Fruit fly (Drosophila melanogaster) whole organism, embryonic: ENCODE results near the gene Tgt.
A peak's percentile ranks its signal among the peaks of the same experiment; 100 is the strongest.

Source experiments
- Abd-B ChIP-seq: fragments of 200-800 bp; sonication (Bioruptor generic); optimal IDR thresholded peaks from 2 replicates; lab custom pipeline; 2018; ENCODE audit warnings: missing biosample characterization, mild to moderate bottlenecking, missing genetic modification characterization, moderate library complexity
- Awh ChIP-seq: fragments of 200-800 bp; sonication (Bioruptor generic); IDR thresholded peaks from 2 replicates; pipeline ENCODE4, ENCODE4 v1.3.6; 2022; ENCODE audit warnings: missing biosample characterization, missing genetic modification characterization
- B-H1 ChIP-seq: fragments of 200-800 bp; sonication (Bioruptor generic); IDR thresholded peaks from 3 replicates; pipeline ENCODE4 v1.3.6; 2022; ENCODE audit warnings: missing biosample characterization, missing genetic modification characterization
- CG10147 ChIP-seq: fragments of 200-800 bp; sonication (Bioruptor generic); optimal IDR thresholded peaks from 2 replicates; lab custom pipeline; 2019; ENCODE audit warnings: missing biosample characterization, mild to moderate bottlenecking, missing genetic modification characterization, moderate library complexity
- CG10366 ChIP-seq: fragments of 200-800 bp; sonication (Bioruptor generic); IDR thresholded peaks from 2 replicates; pipeline ENCODE4 v1.3.6; 2022; ENCODE audit warnings: missing biosample characterization, missing genetic modification characterization
- CG1233 ChIP-seq: fragments of 200-800 bp; sonication (Bioruptor generic); optimal IDR thresholded peaks from 4 replicates; lab custom pipeline; 2018; ENCODE audit warnings: missing biosample characterization, mild to moderate bottlenecking, missing genetic modification characterization
- CG13296 ChIP-seq: fragments of 200-800 bp; sonication (Bioruptor generic); optimal IDR thresholded peaks from 3 replicates; lab custom pipeline; 2018; ENCODE audit warnings: missing biosample characterization, mild to moderate bottlenecking, missing genetic modification characterization
- CG13775 ChIP-seq: fragments of 200-800 bp; sonication (Bioruptor generic); optimal IDR thresholded peaks from 3 replicates; lab custom pipeline; 2017; ENCODE audit warnings: missing biosample characterization, mild to moderate bottlenecking, missing genetic modification characterization
- CG15479 ChIP-seq: fragments of 200-800 bp; sonication (Bioruptor generic); optimal IDR thresholded peaks from 3 replicates; lab custom pipeline; 2019; ENCODE audit warnings: missing biosample characterization, mild to moderate bottlenecking, missing genetic modification characterization, moderate library complexity
- CG1603 ChIP-seq: fragments of 200-800 bp; sonication (Bioruptor generic); optimal IDR thresholded peaks from 2 replicates; lab custom pipeline; 2019; ENCODE audit warnings: missing biosample characterization, mild to moderate bottlenecking, missing genetic modification characterization, moderate library complexity
- CG16815 ChIP-seq: fragments of 200-800 bp; sonication (Bioruptor generic); optimal IDR thresholded peaks from 3 replicates; lab custom pipeline; 2017; ENCODE audit warnings: missing biosample characterization, mild to moderate bottlenecking, missing genetic modification characterization
- CG3163 ChIP-seq: fragments of 200-800 bp; sonication (Bioruptor generic); optimal IDR thresholded peaks from 3 replicates; lab custom pipeline; 2016; ENCODE audit warnings: missing biosample characterization, missing genetic modification characterization
- CG32532 ChIP-seq: fragments of 200-800 bp; sonication (Bioruptor generic); IDR thresholded peaks from 2 replicates; pipeline ENCODE4 v1.3.6; 2022; ENCODE audit warnings: missing biosample characterization, missing genetic modification characterization
- CG5180 ChIP-seq: fragments of 200-800 bp; sonication (Bioruptor generic); optimal IDR thresholded peaks from 3 replicates; lab custom pipeline; 2017; ENCODE audit warnings: missing biosample characterization, missing genetic modification characterization, mild to moderate bottlenecking, moderate library complexity, missing genetic modification reagents
- CG5245 ChIP-seq: fragments of 200-800 bp; sonication (Bioruptor generic); optimal IDR thresholded peaks from 3 replicates; lab custom pipeline; 2016; ENCODE audit warnings: missing biosample characterization, missing genetic modification characterization
- CG8359 ChIP-seq: fragments of 200-800 bp; sonication (Bioruptor generic); optimal IDR thresholded peaks from 2 replicates; lab custom pipeline; 2017; ENCODE audit warnings: missing biosample characterization, mild to moderate bottlenecking, missing genetic modification characterization, borderline replicate concordance
- CG8924 ChIP-seq: fragments of 200-800 bp; optimal IDR thresholded peaks from 3 replicates; lab custom pipeline; 2019; ENCODE audit warnings: missing biosample characterization, mild to moderate bottlenecking, missing genetic modification characterization, moderate library complexity
- CG9727 ChIP-seq: fragments of 200-800 bp; sonication (Bioruptor generic); optimal IDR thresholded peaks from 3 replicates; lab custom pipeline; 2017; ENCODE audit warnings: missing biosample characterization, mild to moderate bottlenecking, missing genetic modification characterization
- Chrac-16 ChIP-seq: fragments of 200-800 bp; sonication (Bioruptor generic); optimal IDR thresholded peaks from 3 replicates; lab custom pipeline; 2016; ENCODE audit warnings: missing biosample characterization, missing genetic modification characterization
- E2f2 ChIP-seq: fragments of 200-800 bp; sonication (Bioruptor generic); IDR thresholded peaks from 2 replicates; pipeline ENCODE4 v1.3.6; 2022; ENCODE audit warnings: missing biosample characterization, missing genetic modification characterization
- Ets97D ChIP-seq: fragments of 200-800 bp; sonication (Bioruptor generic); optimal IDR thresholded peaks from 3 replicates; lab custom pipeline; 2016; ENCODE audit warnings: missing biosample characterization, missing genetic modification characterization
- HHEX ChIP-seq: fragments of 200-800 bp; sonication (Bioruptor generic); optimal IDR thresholded peaks from 3 replicates; lab custom pipeline; 2017; ENCODE audit warnings: missing biosample characterization, mild to moderate bottlenecking, missing genetic modification characterization, missing genetic modification reagents
- HLHmδ ChIP-seq: fragments of 200-800 bp; sonication (Bioruptor generic); optimal IDR thresholded peaks from 2 replicates; lab custom pipeline; 2018; ENCODE audit warnings: missing biosample characterization, mild to moderate bottlenecking, missing genetic modification characterization, moderate library complexity
- Hr3 ChIP-seq: fragments of 200-800 bp; sonication (Bioruptor generic); optimal IDR thresholded peaks from 3 replicates; lab custom pipeline; 2016; ENCODE audit warnings: missing biosample characterization, missing genetic modification characterization
- Kr ChIP-seq: fragments of 200-800 bp; sonication (Bioruptor generic); optimal IDR thresholded peaks from 2 replicates; lab custom pipeline; 2017; ENCODE audit warnings: missing biosample characterization, mild to moderate bottlenecking, missing genetic modification characterization
- NC2α ChIP-seq: fragments of 200-800 bp; sonication (Bioruptor generic); optimal IDR thresholded peaks from 2 replicates; lab custom pipeline; 2016; ENCODE audit warnings: missing biosample characterization, missing genetic modification characterization
- Oaz ChIP-seq: fragments of 200-800 bp; sonication (Bioruptor generic); IDR thresholded peaks from 2 replicates; pipeline ENCODE4 v1.3.6; 2022; ENCODE audit warnings: missing biosample characterization, missing genetic modification characterization
- Opbp ChIP-seq: fragments of 200-800 bp; sonication (Bioruptor generic); IDR thresholded peaks from 3 replicates; pipeline ENCODE4 v1.3.6; 2022; ENCODE audit warnings: missing biosample characterization, missing genetic modification characterization; ENCODE audit not compliant: partially characterized antibody
- PHDP ChIP-seq: fragments of 200-800 bp; sonication (Bioruptor generic); optimal IDR thresholded peaks from 3 replicates; lab custom pipeline; 2018; ENCODE audit warnings: missing biosample characterization, mild to moderate bottlenecking, missing genetic modification characterization, moderate library complexity
- Pdp1 ChIP-seq, 2 experiments: fragments of 200-800 bp; sonication (Bioruptor generic); optimal IDR thresholded peaks; 3 replicates each; lab custom pipeline; 2016; ENCODE audit warnings: missing biosample characterization in 2 of 2, missing genetic modification characterization in 2 of 2, mild to moderate bottlenecking in 1 of 2, moderate library complexity in 1 of 2
- TFAM ChIP-seq: fragments of 200-800 bp; sonication (Bioruptor generic); optimal IDR thresholded peaks from 2 replicates; lab custom pipeline; 2017; ENCODE audit warnings: missing biosample characterization, missing genetic modification characterization, inconsistent platforms
- Vsx1 ChIP-seq: fragments of 200-800 bp; sonication (Bioruptor generic); optimal IDR thresholded peaks from 2 replicates; lab custom pipeline; 2017; ENCODE audit warnings: missing biosample characterization, mild to moderate bottlenecking, missing genetic modification characterization, missing genetic modification reagents
- al ChIP-seq: fragments of 200-800 bp; sonication (Bioruptor generic); IDR thresholded peaks from 2 replicates; pipeline ENCODE4 v1.3.6; 2022; ENCODE audit warnings: missing biosample characterization, missing genetic modification characterization
- az2 ChIP-seq: fragments of 200-800 bp; sonication (Bioruptor generic); optimal IDR thresholded peaks from 3 replicates; lab custom pipeline; 2016; ENCODE audit warnings: missing biosample characterization, missing genetic modification characterization
- btn ChIP-seq: fragments of 200-800 bp; sonication (Bioruptor generic); optimal IDR thresholded peaks from 2 replicates; lab custom pipeline; 2016; ENCODE audit warnings: missing biosample characterization, missing genetic modification characterization
- cato ChIP-seq: fragments of 200-800 bp; sonication (Bioruptor generic); optimal IDR thresholded peaks from 2 replicates; lab custom pipeline; 2016; ENCODE audit warnings: missing biosample characterization, missing genetic modification characterization, borderline replicate concordance
- disco-r ChIP-seq: fragments of 200-800 bp; sonication (Bioruptor generic); optimal IDR thresholded peaks from 2 replicates; lab custom pipeline; 2016; ENCODE audit warnings: missing biosample characterization, missing genetic modification characterization
- emc ChIP-seq: fragments of 200-800 bp; sonication (Bioruptor generic); optimal IDR thresholded peaks from 2 replicates; lab custom pipeline; 2016; ENCODE audit warnings: missing biosample characterization, missing genetic modification characterization
- fd64A ChIP-seq: fragments of 200-800 bp; sonication (Bioruptor generic); optimal IDR thresholded peaks from 3 replicates; lab custom pipeline; 2018; ENCODE audit warnings: missing biosample characterization, mild to moderate bottlenecking, missing genetic modification characterization
- hkb ChIP-seq, 2 experiments: fragments of 200-800 bp in 1 of 2; fragments of >200 bp in 1 of 2; sonication (Bioruptor generic) in 1 of 2; IDR thresholded peaks in 1 of 2; optimal IDR thresholded peaks in 1 of 2; 2 replicates each; pipeline versions ENCODE4 v1.3.6 to Lab custom; 2017 to 2022; ENCODE audit warnings: missing biosample characterization in 1 of 2, missing genetic modification characterization in 1 of 2
- lola ChIP-seq, 3 experiments: fragments of >200 bp in 2 of 3; fragments of 200-800 bp in 1 of 3; sonication (Bioruptor generic) in 1 of 3; optimal IDR thresholded peaks; 2 replicates each; lab custom pipeline; 2017 to 2019; ENCODE audit warnings: missing biosample characterization in 3 of 3, missing genetic modification characterization in 3 of 3, mild to moderate bottlenecking in 1 of 3, moderate library complexity in 1 of 3
- org-1 ChIP-seq: fragments of 200-800 bp; sonication (Bioruptor generic); optimal IDR thresholded peaks from 2 replicates; lab custom pipeline; 2017; ENCODE audit warnings: missing biosample characterization, missing genetic modification characterization
- phol ChIP-seq: fragments of 200-800 bp; sonication (Bioruptor generic); optimal IDR thresholded peaks from 3 replicates; lab custom pipeline; 2018; ENCODE audit warnings: missing biosample characterization, mild to moderate bottlenecking, missing genetic modification characterization, moderate library complexity
- pzg ChIP-seq: fragments of 200-800 bp; sonication (Bioruptor generic); optimal IDR thresholded peaks from 3 replicates; lab custom pipeline; 2018; ENCODE audit warnings: missing biosample characterization, mild to moderate bottlenecking, missing genetic modification characterization, moderate library complexity
- rib ChIP-seq: fragments of 200-800 bp; sonication (Bioruptor generic); IDR thresholded peaks from 2 replicates; pipeline ENCODE4 v1.3.6; 2022; ENCODE audit warnings: missing biosample characterization, missing genetic modification characterization
- schlank ChIP-seq: fragments of 200-800 bp; sonication (Bioruptor generic); optimal IDR thresholded peaks from 2 replicates; lab custom pipeline; 2018; ENCODE audit warnings: missing biosample characterization, mild to moderate bottlenecking, missing genetic modification characterization
- scrt ChIP-seq: fragments of 200-800 bp; sonication (Bioruptor generic); optimal IDR thresholded peaks from 2 replicates; lab custom pipeline; 2018; ENCODE audit warnings: missing biosample characterization, mild to moderate bottlenecking, missing genetic modification characterization, moderate library complexity
- sima ChIP-seq: fragments of 200-800 bp; sonication (Bioruptor generic); optimal IDR thresholded peaks from 2 replicates; lab custom pipeline; 2016; ENCODE audit warnings: missing biosample characterization, missing genetic modification characterization
- ssp ChIP-seq: fragments of 200-800 bp; sonication (Bioruptor generic); IDR thresholded peaks from 2 replicates; pipeline ENCODE4 v1.3.6; 2022; ENCODE audit warnings: missing biosample characterization, missing genetic modification characterization
- tll ChIP-seq, 2 experiments: fragments of 200-800 bp in 1 of 2; fragments of >200 bp in 1 of 2; sonication (Bioruptor generic) in 1 of 2; optimal IDR thresholded peaks; 2 replicates each; lab custom pipeline; 2017 to 2019; ENCODE audit warnings: missing biosample characterization in 2 of 2, missing genetic modification characterization in 2 of 2, mild to moderate bottlenecking in 1 of 2, moderate library complexity in 1 of 2

The Tgt gene

DNA sequence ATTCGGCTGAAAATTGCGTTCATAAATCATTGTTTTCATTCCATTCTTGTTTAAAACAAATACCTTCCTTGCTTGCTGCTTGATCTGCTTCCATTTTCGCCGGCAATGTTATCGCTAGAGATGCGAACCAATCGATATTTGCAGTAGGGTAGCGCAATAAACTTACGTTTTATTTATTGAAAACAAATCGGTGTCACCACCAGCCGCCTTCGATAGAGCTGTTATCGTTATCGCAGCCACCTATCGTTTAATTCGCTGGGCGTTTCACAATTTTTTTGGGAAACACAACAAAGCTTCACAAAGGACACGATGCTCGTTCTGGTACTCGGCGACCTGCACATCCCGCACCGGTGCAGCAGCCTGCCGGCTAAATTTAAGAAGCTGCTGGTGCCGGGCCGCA lies 33.3 kb upstream of the Tgt start, which contains the start of the genes Tfb4 and Vps29 (continued):
- peak; percentile 9 for TF ChIP-seq CG13775
- no peak for TF ChIP-seq emc (GFP tag; lab: Kevin White, UChicago)
- no peak for TF ChIP-seq org-1 (GFP tag; lab: Kevin White, UChicago)
- TF ChIP-seq ssp (GFP tag; lab: Robert Waterston, UW), result no peak
- peak; percentile 26 for TF ChIP-seq az2 (GFP tag; lab: Kevin White, UChicago)
- no peak for TF ChIP-seq CG1233 (GFP tag; lab: Kevin White, UChicago)
- TF ChIP-seq Oaz (GFP tag; lab: Robert Waterston, UW), result no peak
- peak; percentile 94 for TF ChIP-seq Opbp (GFP tag; lab: Robert Waterston, UW)
- TF ChIP-seq tll (GFP tag; optimal IDR thresholded peaks at IDR 0.05; lab: Kevin White, UChicago), result no peak
- TF ChIP-seq HHEX, result no peak
- no peak for TF ChIP-seq HLHmδ (GFP tag; lab: Kevin White, UChicago)
- no peak for TF ChIP-seq schlank (tag; lab: Kevin White, UChicago)
- no peak for TF ChIP-seq Abd-B (GFP tag; lab: Kevin White, UChicago)
- TF ChIP-seq rib, result peak; percentile 62; the same call in 1 of the 2 replicates
- TF ChIP-seq TFAM, result no peak
- TF ChIP-seq btn (GFP tag; lab: Kevin White, UChicago), result no peak
- TF ChIP-seq Kr (GFP tag; lab: Kevin White, UChicago), result no peak
- TF ChIP-seq lola (GFP tag; optimal IDR thresholded peaks at IDR 0.05; lab: Kevin White, UChicago), result no peak
- TF ChIP-seq hkb (optimal IDR thresholded peaks at IDR 0.05; lab: Kevin White, UChicago), result no peak
- peak; percentile 61 for TF ChIP-seq hkb (GFP tag; IDR thresholded peaks at IDR 0.05; lab: Robert Waterston, UW)
- TF ChIP-seq NC2α (GFP tag; lab: Kevin White, UChicago), result no peak
- TF ChIP-seq Pdp1 (GFP tag; optimal IDR thresholded peaks at IDR 0.05; lab: Kevin White, UChicago), result peak; percentile 53 to 58
- no peak for TF ChIP-seq PHDP (tag; lab: Kevin White, UChicago)
- peak; percentile 76 for TF ChIP-seq E2f2
- no peak for TF ChIP-seq CG5180 (GFP tag; lab: Kevin White, UChicago)
- no peak for TF ChIP-seq CG15479 (GFP tag; lab: Kevin White, UChicago)
- TF ChIP-seq Awh (GFP tag; lab: Robert Waterston, UW), result no peak
- TF ChIP-seq al (GFP tag; lab: Robert Waterston, UW), result peak; percentile 38; the same call in 1 of the 2 replicates
- TF ChIP-seq Hr3 (GFP tag; lab: Kevin White, UChicago), result no peak
- no peak for TF ChIP-seq CG9727 (GFP tag; lab: Kevin White, UChicago)
- peak; percentile 11 for TF ChIP-seq CG3163 (GFP tag; lab: Kevin White, UChicago)
- no peak for TF ChIP-seq CG10147 (GFP tag; lab: Kevin White, UChicago)
- TF ChIP-seq CG5245 (GFP tag; lab: Kevin White, UChicago), result peak; percentile 5
- TF ChIP-seq cato (GFP tag; lab: Kevin White, UChicago), result no peak
- TF ChIP-seq CG8359, result no peak
- peak; percentile 39 for TF ChIP-seq CG8924 (tag; lab: Kevin White, UChicago)
- peak; percentile 49 for TF ChIP-seq Chrac-16 (GFP tag; lab: Kevin White, UChicago)
- no peak for TF ChIP-seq CG1603 (tag; lab: Kevin White, UChicago)
- TF ChIP-seq Vsx1 (GFP tag; lab: Kevin White, UChicago), result no peak
- TF ChIP-seq fd64A (GFP tag; lab: Kevin White, UChicago), result no peak
- no peak for TF ChIP-seq CG13296 (GFP tag; lab: Kevin White, UChicago)
- no peak for TF ChIP-seq CG16815 (GFP tag; lab: Kevin White, UChicago)
- TF ChIP-seq scrt (GFP tag; lab: Kevin White, UChicago), result no peak
- TF ChIP-seq disco-r, result no peak
- TF ChIP-seq CG10366 (GFP tag; lab: Robert Waterston, UW), result peak; percentile 41; the same call in 1 of the 2 replicates
- no peak; the same call in 2 of the 3 replicates for TF ChIP-seq B-H1 (GFP tag; lab: Robert Waterston, UW)
- TF ChIP-seq pzg (GFP tag; lab: Kevin White, UChicago), result peak; percentile 70
- peak; percentile 58 for TF ChIP-seq CG32532 (GFP tag; lab: Robert Waterston, UW)
- peak; percentile 48 for TF ChIP-seq phol (tag; lab: Kevin White, UChicago)
- TF ChIP-seq sima (GFP tag; lab: Kevin White, UChicago), result no peak
- TF ChIP-seq Ets97D, result peak; percentile 40
